Worm (Caenorhabditis elegans) whole organism, mixed stage, embryonic: ENCODE results near the gene ntl-9.
"Not testable (repeated sequence)": the region's sequence is repeated elsewhere in the genome, so short reads cannot be mapped to it uniquely, and the experiment has no call there.

Experiments used
- M03D4.4 ChIP-seq: sonication (generic microtip); optimal IDR thresholded peaks from 2 replicates; lab custom pipeline; 2017; ENCODE audit warnings: mild to moderate bottlenecking, missing genetic modification characterization, missing compliant biosample characterization
- bed-3 ChIP-seq: fragments of 200-800 bp; sonication (Bioruptor generic); optimal IDR thresholded peaks from 3 replicates; lab custom pipeline; 2018; ENCODE audit warnings: mild to moderate bottlenecking, missing genetic modification characterization, moderate library complexity, missing compliant biosample characterization
- blmp-1 ChIP-seq: fragments of 150-350 bp; optimal IDR thresholded peaks from 2 replicates; lab custom pipeline; 2014; ENCODE audit warnings: missing biosample characterization, missing genetic modification characterization
- ceh-39 ChIP-seq: fragments of 150-350 bp; optimal IDR thresholded peaks from 2 replicates; lab custom pipeline; 2014; ENCODE audit warnings: missing biosample characterization, missing genetic modification characterization
- ces-1 ChIP-seq: fragments of 150-350 bp; optimal IDR thresholded peaks from 2 replicates; lab custom pipeline; 2014; ENCODE audit warnings: missing biosample characterization, missing genetic modification reagents, missing genetic modification characterization
- cnd-1 ChIP-seq: fragments of 200-800 bp; sonication (Bioruptor generic); optimal IDR thresholded peaks from 2 replicates; lab custom pipeline; 2018; ENCODE audit warnings: mild to moderate bottlenecking, missing genetic modification characterization, missing compliant biosample characterization
- drap-1 ChIP-seq: fragments of 200-800 bp; sonication (Bioruptor generic); optimal IDR thresholded peaks from 3 replicates; lab custom pipeline; 2018; ENCODE audit warnings: mild to moderate bottlenecking, missing genetic modification characterization, missing compliant biosample characterization
- elt-1 ChIP-seq: sonication (generic microtip); optimal IDR thresholded peaks from 2 replicates; lab custom pipeline; 2017; ENCODE audit warnings: missing genetic modification characterization, mild to moderate bottlenecking, missing compliant biosample characterization, antibody characterized with exemption, moderate library complexity, borderline replicate concordance; ENCODE audit not compliant: insufficient read depth
- elt-3 ChIP-seq: fragments of 150-350 bp; optimal IDR thresholded peaks from 2 replicates; lab custom pipeline; 2014; ENCODE audit warnings: missing biosample characterization, missing genetic modification characterization
- ham-2 ChIP-seq: fragments of 200-800 bp; sonication (Bioruptor generic); optimal IDR thresholded peaks from 2 replicates; lab custom pipeline; 2018; ENCODE audit warnings: mild to moderate bottlenecking, missing genetic modification characterization, missing compliant biosample characterization
- lin-13 ChIP-seq: fragments of 150-350 bp; optimal IDR thresholded peaks from 2 replicates; lab custom pipeline; 2014; ENCODE audit warnings: missing biosample characterization, missing genetic modification characterization
- lsy-2 ChIP-seq: fragments of 150-350 bp; optimal IDR thresholded peaks from 2 replicates; lab custom pipeline; 2014; ENCODE audit warnings: missing biosample characterization, missing genetic modification characterization
- mab-5 ChIP-seq: fragments of 150-350 bp; optimal IDR thresholded peaks from 2 replicates; lab custom pipeline; 2014; ENCODE audit warnings: missing biosample characterization, missing genetic modification characterization
- mep-1 ChIP-seq: fragments of 150-350 bp; optimal IDR thresholded peaks from 2 replicates; lab custom pipeline; 2017; ENCODE audit warnings: missing biosample characterization, missing genetic modification reagents, missing genetic modification characterization, inconsistent platforms
- nhr-2 ChIP-seq: fragments of 150-350 bp; optimal IDR thresholded peaks from 2 replicates; lab custom pipeline; 2014; ENCODE audit warnings: missing biosample characterization, missing genetic modification characterization
- nhr-237 ChIP-seq: fragments of 150-350 bp; optimal IDR thresholded peaks from 2 replicates; lab custom pipeline; 2014; ENCODE audit warnings: missing biosample characterization, missing genetic modification characterization
- nhr-28 ChIP-seq: fragments of 150-350 bp; optimal IDR thresholded peaks from 2 replicates; lab custom pipeline; 2014; ENCODE audit warnings: missing biosample characterization, missing genetic modification characterization
- nhr-76 ChIP-seq: sonication (generic microtip); optimal IDR thresholded peaks from 2 replicates; lab custom pipeline; 2017; ENCODE audit warnings: missing biosample characterization, missing genetic modification characterization
- sem-2 ChIP-seq: fragments of 200-800 bp; sonication (Bioruptor generic); optimal IDR thresholded peaks from 2 replicates; lab custom pipeline; 2018; ENCODE audit warnings: mild to moderate bottlenecking, missing genetic modification characterization, missing compliant biosample characterization
- snpc-4 ChIP-seq: fragments of 150-350 bp; optimal IDR thresholded peaks from 2 replicates; lab custom pipeline; 2014; ENCODE audit warnings: missing biosample characterization, missing genetic modification characterization
- tbx-8 ChIP-seq: fragments of 200-800 bp; sonication (Bioruptor generic); optimal IDR thresholded peaks from 2 replicates; lab custom pipeline; 2018; ENCODE audit warnings: mild to moderate bottlenecking, missing genetic modification characterization, moderate library complexity, missing compliant biosample characterization
- unc-120 ChIP-seq: sonication (generic microtip); optimal IDR thresholded peaks from 2 replicates; lab custom pipeline; 2017; ENCODE audit warnings: missing genetic modification characterization, missing compliant biosample characterization; ENCODE audit not compliant: poor library complexity, severe bottlenecking
- unc-39 ChIP-seq: fragments of 150-350 bp; optimal IDR thresholded peaks from 2 replicates; lab custom pipeline; 2014; ENCODE audit warnings: missing biosample characterization, missing genetic modification characterization
- unc-62 ChIP-seq: fragments of 150-350 bp; optimal IDR thresholded peaks from 2 replicates; lab custom pipeline; 2014; ENCODE audit warnings: missing biosample characterization, missing genetic modification reagents, missing genetic modification characterization
- ztf-11 ChIP-seq: fragments of 150-350 bp; optimal IDR thresholded peaks from 2 replicates; lab custom pipeline; 2014; ENCODE audit warnings: missing biosample characterization, missing genetic modification characterization

ntl-9 gene

DNA sequence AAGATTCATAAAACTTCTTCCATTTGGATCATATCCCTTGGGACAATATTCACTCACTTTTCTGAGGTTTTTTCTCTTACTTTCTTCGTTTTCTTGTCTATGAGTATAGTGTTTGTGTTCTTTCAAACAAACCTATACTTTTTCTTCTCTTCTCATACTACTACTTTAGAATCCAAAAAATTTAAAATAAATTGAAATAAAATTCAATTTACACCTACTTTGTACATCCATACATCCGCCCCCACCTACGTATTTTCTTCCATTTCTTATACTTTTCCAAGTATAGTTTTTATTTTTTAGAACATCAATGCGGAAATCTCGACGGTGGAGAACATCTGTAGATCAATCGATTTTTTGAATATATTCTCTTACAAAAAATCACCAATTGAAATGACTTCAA, 21.0 kb downstream of the ntl-9 start, which contains the start of gene nca-2:
TSS of gene nca-2 (plus strand) at position 301 of the 400 bp plus-strand sequence.
- no peak for TF ChIP-seq mab-5 (tag; lab: Kevin White, UChicago)
- TF ChIP-seq elt-1 = no peak
- no peak for TF ChIP-seq M03D4.4 (tag; lab: Kevin White, UChicago)
- no peak for TF ChIP-seq lsy-2
- no peak for TF ChIP-seq ceh-39 (tag; lab: Kevin White, UChicago)
- no peak for TF ChIP-seq cnd-1
- no peak for TF ChIP-seq nhr-76 (tag; lab: Kevin White, UChicago)
- TF ChIP-seq snpc-4 = no peak
- TF ChIP-seq, all 35 proteins: peak for 0

DNA sequence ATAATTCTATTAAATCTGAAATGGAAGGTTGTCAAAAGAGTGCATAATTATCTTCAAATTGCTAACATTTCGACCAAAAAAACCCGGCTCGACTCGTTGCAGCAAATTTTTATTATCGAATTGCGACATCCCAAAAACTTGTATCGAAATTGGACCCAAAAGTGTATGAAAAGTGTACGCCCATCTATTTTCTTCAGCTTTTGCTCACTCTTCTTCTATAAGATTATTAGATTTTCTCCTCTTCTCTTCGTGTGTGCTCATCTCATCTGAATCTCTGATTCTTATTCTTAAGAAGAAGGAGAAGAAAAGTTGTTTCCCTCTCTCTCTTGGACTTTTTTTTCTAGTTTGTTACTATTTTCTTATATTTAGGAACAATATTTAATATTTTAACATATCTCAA, 22.9 kb downstream of the ntl-9 start:
- no peak for TF ChIP-seq drap-1 (GFP tag; lab: Kevin White, UChicago)
- no peak for TF ChIP-seq unc-39
- peak; percentile 95 for TF ChIP-seq ces-1 (GFP tag; lab: Kevin White, UChicago)

DNA sequence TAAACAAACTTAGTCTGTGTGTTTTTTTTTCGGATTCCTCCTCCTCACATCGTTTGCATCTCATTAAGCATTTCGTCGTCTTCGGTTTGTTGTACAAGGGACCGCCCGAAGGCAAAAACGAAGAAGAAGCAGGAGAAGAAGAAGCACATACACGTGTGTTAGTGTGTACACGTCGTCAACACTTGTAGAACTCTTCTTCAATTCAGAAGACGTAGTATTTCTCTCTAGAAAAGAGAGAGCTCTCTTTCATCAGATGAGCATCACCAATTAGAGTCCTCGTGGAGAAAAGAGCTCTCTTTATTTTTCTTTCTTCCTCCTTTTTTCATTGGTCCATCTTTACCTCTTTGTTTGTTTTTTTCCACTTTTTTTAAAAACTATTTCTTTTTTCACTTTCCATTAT, 23.8 kb downstream of the ntl-9 start:
- TF ChIP-seq nhr-2 = no peak
- peak; percentile 37 for TF ChIP-seq ces-1 (GFP tag; lab: Kevin White, UChicago)

DNA sequence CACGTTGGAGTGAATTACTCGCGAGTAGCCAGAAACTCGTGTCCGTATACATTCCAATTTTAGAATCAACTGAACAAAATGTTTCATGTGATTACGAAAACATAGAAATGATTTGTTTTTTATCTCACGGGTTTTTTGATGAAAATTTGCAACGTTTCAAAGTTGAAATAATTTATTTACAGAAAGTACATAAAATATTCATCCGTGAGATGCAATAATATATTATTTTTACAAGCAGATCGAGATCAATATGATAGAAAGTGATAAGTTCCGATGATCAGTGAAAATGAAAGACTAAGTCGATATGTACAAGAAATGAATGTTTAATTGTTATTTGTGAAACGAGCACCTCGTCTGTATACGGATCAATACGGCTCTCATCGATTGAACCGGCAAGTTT, 36.1 kb downstream of the ntl-9 start, which contains the start of gene C27F2.6:
TSS of gene C27F2.6 (minus strand) at position 101 of the 400 bp plus-strand sequence.
- TF ChIP-seq unc-120; sem-2 (GFP tag; lab: Kevin White, UChicago); nhr-76 (tag; lab: Kevin White, UChicago): not testable (repeated sequence)

DNA sequence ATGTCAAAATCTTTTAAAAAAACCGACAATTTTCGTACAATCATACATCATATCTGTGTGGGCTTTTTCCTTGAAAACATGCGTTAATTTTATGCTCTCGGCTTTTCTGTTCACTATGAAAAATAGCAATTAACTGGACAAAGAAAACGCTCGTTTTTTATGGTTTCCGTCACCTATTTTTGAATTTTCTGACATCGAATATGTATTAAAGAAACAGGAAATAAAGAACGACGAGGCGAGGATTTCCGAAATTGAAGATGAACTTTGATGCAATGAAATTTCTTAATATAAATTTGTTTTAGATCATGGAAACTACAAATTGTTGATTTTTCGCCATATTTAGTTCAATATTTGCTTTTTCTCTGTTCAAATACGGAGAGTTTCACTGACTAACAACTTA, 39.6 kb downstream of the ntl-9 start:
- no peak for TF ChIP-seq drap-1 (GFP tag; lab: Kevin White, UChicago)
- no peak for TF ChIP-seq lsy-2
- TF ChIP-seq blmp-1 (tag; lab: Kevin White, UChicago) = no peak
- TF ChIP-seq nhr-2 = no peak

DNA sequence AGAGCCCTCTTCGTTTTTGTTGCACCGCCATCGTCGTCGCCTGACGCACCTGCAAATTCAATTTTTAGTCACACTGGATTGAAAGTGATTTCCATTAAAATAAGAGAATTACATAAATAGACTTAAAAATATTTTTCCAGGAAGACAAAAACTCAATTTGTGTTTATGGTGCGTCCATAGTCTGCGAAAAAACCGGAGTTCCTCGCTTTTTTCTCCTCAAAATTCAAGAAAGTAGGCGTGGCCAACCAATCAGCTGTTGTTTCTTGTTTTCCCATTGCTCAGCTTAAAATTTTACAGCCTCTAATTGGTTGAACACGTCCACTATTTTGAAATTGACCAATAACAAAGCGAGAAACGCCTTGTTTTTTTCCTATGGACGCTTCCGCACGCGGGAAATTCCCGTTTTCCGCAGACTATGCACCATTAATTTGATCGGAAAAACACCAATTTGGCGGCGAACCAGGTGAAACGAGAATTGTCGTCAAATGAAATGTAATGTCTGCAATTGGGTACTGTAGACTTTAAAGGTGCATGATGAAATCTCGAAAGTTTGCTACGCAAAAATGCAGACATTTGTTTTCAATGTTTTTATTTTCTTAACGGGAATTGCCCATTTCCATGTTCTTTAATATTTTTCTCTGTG, 40.3 kb downstream of the ntl-9 start, which contains the start of gene C27F2.7:
TSS of gene C27F2.7 (minus strand) at position 51 of the 643 bp plus-strand sequence.
- TF ChIP-seq bed-3 (GFP tag; lab: Kevin White, UChicago) = no peak
- TF ChIP-seq mep-1 (tag; lab: Kevin White, UChicago) = no peak
- TF ChIP-seq ham-2 (GFP tag; lab: Kevin White, UChicago) = no peak
- no peak for TF ChIP-seq nhr-28 (tag; lab: Kevin White, UChicago)
- no peak for TF ChIP-seq cnd-1
- TF ChIP-seq mab-5 (tag; lab: Kevin White, UChicago) = no peak
- no peak for TF ChIP-seq sem-2 (GFP tag; lab: Kevin White, UChicago)
- no peak for TF ChIP-seq nhr-2
- TF ChIP-seq nhr-237 = no peak

DNA sequence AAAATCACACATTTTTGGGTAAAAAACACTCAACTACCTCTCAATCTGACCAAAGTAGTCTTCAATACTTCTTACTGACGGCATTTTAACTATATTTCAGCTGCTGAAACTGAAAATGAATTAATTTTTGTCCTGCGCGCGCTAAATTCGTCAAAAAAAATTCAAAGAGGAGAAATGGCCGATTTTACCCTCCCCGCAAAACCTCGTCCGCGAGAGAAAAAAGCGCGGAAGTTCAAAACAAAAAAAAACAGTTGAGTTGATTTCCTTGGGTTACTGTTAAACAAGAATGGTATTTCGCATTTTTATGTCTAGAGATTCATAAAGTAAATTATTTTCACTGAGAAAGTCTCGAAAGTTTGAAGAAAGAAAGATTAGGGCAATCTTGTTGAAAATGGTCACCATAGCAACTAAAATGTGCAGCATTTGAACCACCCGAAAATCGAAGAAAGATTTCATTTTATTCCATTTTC, 42.5 kb downstream of the ntl-9 start, which contains the start of the genes C27F2.10 and wdr-60:
TSS of gene C27F2.10 (minus strand) at position 109 of the 470 bp plus-strand sequence.
TSS of gene wdr-60 (plus strand) at position 420 of the 470 bp plus-strand sequence.
- TF ChIP-seq ham-2 (GFP tag; lab: Kevin White, UChicago) (no peak), nhr-76 (tag; lab: Kevin White, UChicago) (no peak), lin-13 (peak; percentile 8), tbx-8 (GFP tag; lab: Kevin White, UChicago) (no peak), mep-1 (tag; lab: Kevin White, UChicago) (peak; percentile 3), elt-3 (no peak), mab-5 (tag; lab: Kevin White, UChicago) (no peak)

DNA sequence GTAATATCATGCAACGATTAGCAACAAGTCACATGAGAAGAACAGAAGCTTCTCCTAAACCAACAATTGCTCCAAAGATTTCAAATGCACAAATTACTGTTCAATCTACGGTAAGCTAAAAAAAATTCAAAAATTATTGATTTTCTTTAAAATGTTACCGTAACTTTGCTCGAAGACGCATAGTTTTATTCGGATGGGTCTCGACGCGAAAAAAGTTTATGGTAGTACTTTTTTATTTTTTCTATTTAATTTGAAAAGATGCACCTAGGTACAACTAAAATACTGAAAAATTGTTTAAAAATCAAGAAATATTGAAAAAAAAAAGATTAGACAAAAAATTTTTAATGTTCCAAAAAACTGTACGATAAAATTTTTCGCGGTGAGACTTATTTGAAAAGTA, 43.4 kb downstream of the ntl-9 start:
- no peak for TF ChIP-seq ham-2 (GFP tag; lab: Kevin White, UChicago)
- TF ChIP-seq lin-13 = no peak
- no peak for TF ChIP-seq lsy-2
- TF ChIP-seq tbx-8 (GFP tag; lab: Kevin White, UChicago) = no peak
- no peak for TF ChIP-seq ztf-11 (tag; lab: Kevin White, UChicago)
- no peak for TF ChIP-seq unc-120
- no peak for TF ChIP-seq unc-62 (GFP tag; lab: Kevin White, UChicago)
- TF ChIP-seq ces-1 (GFP tag; lab: Kevin White, UChicago) = no peak
